Fruit fly (Drosophila melanogaster) whole organism, embryonic: Measurements from ENCODE around the gene CG16717.

ENCODE experiments used
- CG12391 ChIP-seq: fragments of 200-800 bp; sonication (Bioruptor generic); optimal IDR thresholded peaks from 3 replicates; lab custom pipeline; 2018; ENCODE audit warnings: missing biosample characterization, mild to moderate bottlenecking, missing genetic modification characterization, moderate library complexity
- CG14014 ChIP-seq: fragments of 200-800 bp; sonication (Bioruptor generic); IDR thresholded peaks from 2 replicates; pipeline ENCODE4 v1.3.6; 2022; ENCODE audit warnings: missing biosample characterization, missing genetic modification characterization
- CG14710 ChIP-seq: fragments of 200-800 bp; sonication (Bioruptor generic); optimal IDR thresholded peaks from 3 replicates; lab custom pipeline; 2019; ENCODE audit warnings: missing biosample characterization, mild to moderate bottlenecking, missing genetic modification characterization, moderate library complexity
- CG17186 ChIP-seq: fragments of 200-800 bp; sonication (Bioruptor generic); optimal IDR thresholded peaks from 3 replicates; lab custom pipeline; 2017; ENCODE audit warnings: missing biosample characterization, missing genetic modification reagents, missing genetic modification characterization
- CG17361 ChIP-seq: fragments of 200-800 bp; sonication (Bioruptor generic); IDR thresholded peaks from 3 replicates; pipeline ENCODE4 v1.3.6; 2022; ENCODE audit warnings: missing biosample characterization, missing genetic modification characterization
- CG18599 ChIP-seq: fragments of 200-800 bp; sonication (Bioruptor generic); optimal IDR thresholded peaks from 3 replicates; lab custom pipeline; 2017; ENCODE audit warnings: missing biosample characterization, missing genetic modification characterization, mild to moderate bottlenecking, moderate library complexity, missing genetic modification reagents
- CG31388 ChIP-seq: fragments of 200-800 bp; sonication (Bioruptor generic); optimal IDR thresholded peaks from 2 replicates; lab custom pipeline; 2016; ENCODE audit warnings: missing biosample characterization, missing genetic modification characterization
- CG32767 ChIP-seq: fragments of 200-800 bp; sonication (Bioruptor generic); IDR thresholded peaks from 2 replicates; pipeline ENCODE4 v1.3.6; 2022; ENCODE audit warnings: missing biosample characterization, missing genetic modification characterization
- CG4282 ChIP-seq: fragments of 200-800 bp; sonication (Bioruptor generic); optimal IDR thresholded peaks from 2 replicates; lab custom pipeline; 2016; ENCODE audit warnings: missing biosample characterization, missing genetic modification characterization
- CG4328 ChIP-seq: fragments of 200-800 bp; sonication (Bioruptor generic); optimal IDR thresholded peaks from 3 replicates; lab custom pipeline; 2017; ENCODE audit warnings: missing biosample characterization, missing genetic modification reagents, missing genetic modification characterization
- CG6175 ChIP-seq: fragments of 200-800 bp; sonication (Bioruptor generic); IDR thresholded peaks from 3 replicates; pipeline ENCODE4 v1.3.6; 2022; ENCODE audit warnings: missing biosample characterization, missing genetic modification characterization
- CG6765 ChIP-seq: fragments of 200-800 bp; sonication (Bioruptor generic); optimal IDR thresholded peaks from 3 replicates; lab custom pipeline; 2017; ENCODE audit warnings: missing biosample characterization, mild to moderate bottlenecking, missing genetic modification characterization
- CG6791 ChIP-seq: fragments of 200-800 bp; sonication (Bioruptor generic); IDR thresholded peaks from 3 replicates; pipeline ENCODE4 v1.3.6; 2022; ENCODE audit warnings: missing biosample characterization, missing genetic modification characterization; ENCODE audit not compliant: partially characterized antibody
- CG6813 ChIP-seq: fragments of 200-800 bp; sonication (Bioruptor generic); optimal IDR thresholded peaks from 2 replicates; lab custom pipeline; 2017; ENCODE audit warnings: missing biosample characterization, missing genetic modification characterization, mild to moderate bottlenecking, moderate library complexity, missing genetic modification reagents
- CG6854 ChIP-seq: fragments of 200-800 bp; sonication (Bioruptor generic); optimal IDR thresholded peaks from 3 replicates; lab custom pipeline; 2017; ENCODE audit warnings: missing biosample characterization, mild to moderate bottlenecking, missing genetic modification characterization
- CG8290 ChIP-seq, 3 experiments: fragments of 200-800 bp; sonication (Bioruptor generic); optimal IDR thresholded peaks; 2 replicates each; lab custom pipeline; 2016 to 2019; ENCODE audit warnings: missing biosample characterization in 3 of 3, missing genetic modification characterization in 3 of 3, mild to moderate bottlenecking in 2 of 3, moderate library complexity in 1 of 3
- CG8765 ChIP-seq: fragments of 200-800 bp; sonication (Bioruptor generic); IDR thresholded peaks from 2 replicates; pipeline ENCODE4 v1.3.6; 2022; ENCODE audit warnings: missing biosample characterization, missing genetic modification characterization
- Dip3 ChIP-seq: fragments of 200-800 bp; sonication (Bioruptor generic); optimal IDR thresholded peaks from 3 replicates; lab custom pipeline; 2016; ENCODE audit warnings: missing biosample characterization, missing genetic modification characterization
- Doc2 ChIP-seq: fragments of 200-800 bp; sonication (Bioruptor generic); IDR thresholded peaks from 2 replicates; pipeline ENCODE4 v1.3.6; 2022; ENCODE audit warnings: missing biosample characterization, missing genetic modification characterization
- Dp ChIP-seq: fragments of 200-800 bp; sonication (Bioruptor generic); optimal IDR thresholded peaks from 2 replicates; lab custom pipeline; 2018; ENCODE audit warnings: missing biosample characterization, mild to moderate bottlenecking, missing genetic modification characterization, moderate library complexity
- E2f1 ChIP-seq: fragments of 200-800 bp; sonication (Bioruptor generic); IDR thresholded peaks from 2 replicates; pipeline ENCODE4 v1.3.6; 2022; ENCODE audit warnings: missing biosample characterization, missing genetic modification characterization
- GATAe ChIP-seq: fragments of 200-800 bp; sonication (Bioruptor generic); conservative IDR thresholded peaks from 2 replicates; pipeline ENCODE4 v1.3.6; 2022; ENCODE audit warnings: missing biosample characterization, missing genetic modification characterization
- HLH3B ChIP-seq: fragments of 200-800 bp; sonication (Bioruptor generic); IDR thresholded peaks from 2 replicates; pipeline ENCODE4 v1.3.6; 2022; ENCODE audit warnings: missing biosample characterization, missing genetic modification characterization
- Hmr ChIP-seq: fragments of 200-800 bp; sonication (Bioruptor generic); optimal IDR thresholded peaks from 3 replicates; lab custom pipeline; 2017; ENCODE audit warnings: mild to moderate bottlenecking, missing biosample characterization, missing genetic modification reagents, missing genetic modification characterization
- Mad ChIP-seq: fragments of 200-800 bp; sonication (Bioruptor generic); optimal IDR thresholded peaks from 2 replicates; lab custom pipeline; 2016; ENCODE audit warnings: missing biosample characterization, missing genetic modification characterization
- Mes4 ChIP-seq: fragments of 200-800 bp; sonication (Bioruptor generic); optimal IDR thresholded peaks from 2 replicates; lab custom pipeline; 2016; ENCODE audit warnings: missing biosample characterization, missing genetic modification characterization
- NK7.1 ChIP-seq: fragments of 200-800 bp; sonication (Bioruptor generic); optimal IDR thresholded peaks from 3 replicates; lab custom pipeline; 2016; ENCODE audit warnings: missing biosample characterization, missing genetic modification characterization
- Ravus ChIP-seq: fragments of 200-800 bp; sonication (Bioruptor generic); IDR thresholded peaks from 2 replicates; pipeline ENCODE4 v1.3.6; 2022; ENCODE audit warnings: missing biosample characterization, missing genetic modification characterization
- Sin3A ChIP-seq: fragments of >200 bp; optimal IDR thresholded peaks from 2 replicates; lab custom pipeline; 2018
- Ssrp ChIP-seq: fragments of 200-800 bp; sonication (Bioruptor generic); optimal IDR thresholded peaks from 2 replicates; lab custom pipeline; 2018; ENCODE audit warnings: missing biosample characterization, mild to moderate bottlenecking, missing genetic modification characterization, moderate library complexity
- Stat92E ChIP-seq, 3 experiments: fragments of >200 bp in 2 of 3; fragments of 200-800 bp in 1 of 3; sonication (Bioruptor generic) in 1 of 3; optimal IDR thresholded peaks; 2 replicates each; lab custom pipeline; 2017 to 2019; ENCODE audit warnings: missing biosample characterization in 3 of 3, missing genetic modification characterization in 3 of 3, mild to moderate bottlenecking in 1 of 3, moderate library complexity in 1 of 3
- Usf ChIP-seq: fragments of 200-800 bp; sonication (Bioruptor generic); optimal IDR thresholded peaks from 2 replicates; lab custom pipeline; 2017; ENCODE audit warnings: missing genotype, missing biosample characterization, missing genetic modification characterization
- YL-1 ChIP-seq: fragments of 200-800 bp; sonication (Bioruptor generic); optimal IDR thresholded peaks from 3 replicates; lab custom pipeline; 2017; ENCODE audit warnings: missing biosample characterization, mild to moderate bottlenecking, missing genetic modification characterization
- ap ChIP-seq: fragments of 200-800 bp; sonication (Bioruptor generic); IDR thresholded peaks from 2 replicates; pipeline ENCODE4 v1.3.6; 2022; ENCODE audit warnings: missing biosample characterization, missing genetic modification characterization
- ase ChIP-seq: fragments of 200-800 bp; sonication (Bioruptor generic); IDR thresholded peaks from 3 replicates; pipeline ENCODE4 v1.3.6; 2022; ENCODE audit warnings: missing biosample characterization, missing genetic modification characterization
- cato ChIP-seq: fragments of 200-800 bp; sonication (Bioruptor generic); optimal IDR thresholded peaks from 2 replicates; lab custom pipeline; 2016; ENCODE audit warnings: missing biosample characterization, missing genetic modification characterization, borderline replicate concordance
- crc ChIP-seq: fragments of 200-800 bp; sonication (Bioruptor generic); optimal IDR thresholded peaks from 2 replicates; lab custom pipeline; 2016; ENCODE audit warnings: missing biosample characterization, missing genetic modification characterization
- croc ChIP-seq: fragments of 200-800 bp; sonication (Bioruptor generic); conservative IDR thresholded peaks from 3 replicates; pipeline ENCODE4 v1.3.6; 2022; ENCODE audit warnings: missing biosample characterization, missing genetic modification characterization
- dm ChIP-seq: fragments of 200-800 bp; sonication (Bioruptor generic); optimal IDR thresholded peaks from 3 replicates; lab custom pipeline; 2016; ENCODE audit warnings: missing biosample characterization, missing genetic modification characterization
- eve ChIP-seq, 2 experiments: fragments of >200 bp; optimal IDR thresholded peaks; 2 replicates each; lab custom pipeline; 2017; ENCODE audit warnings: missing biosample characterization in 2 of 2, missing genetic modification characterization in 2 of 2
- eyg ChIP-seq: fragments of 200-800 bp; sonication (Bioruptor generic); optimal IDR thresholded peaks from 3 replicates; lab custom pipeline; 2016; ENCODE audit warnings: missing biosample characterization, missing genetic modification characterization
- gce ChIP-seq: fragments of 200-800 bp; sonication (Bioruptor generic); IDR thresholded peaks from 3 replicates; pipeline ENCODE4 v1.3.6; 2022; ENCODE audit warnings: missing biosample characterization, missing genetic modification characterization
- ham ChIP-seq: fragments of 200-800 bp; sonication (Bioruptor generic); IDR thresholded peaks from 2 replicates; pipeline ENCODE4 v1.3.6; 2022; ENCODE audit warnings: missing biosample characterization, missing genetic modification characterization
- jing ChIP-seq: fragments of 200-800 bp; sonication (Bioruptor generic); optimal IDR thresholded peaks from 2 replicates; lab custom pipeline; 2018; ENCODE audit warnings: missing biosample characterization, mild to moderate bottlenecking, missing genetic modification characterization
- mam ChIP-seq: fragments of 200-800 bp; sonication (Bioruptor generic); optimal IDR thresholded peaks from 3 replicates; lab custom pipeline; 2016; ENCODE audit warnings: missing biosample characterization, missing genetic modification characterization
- nmo ChIP-seq: fragments of 200-800 bp; sonication (Bioruptor generic); optimal IDR thresholded peaks from 2 replicates; lab custom pipeline; 2018; ENCODE audit warnings: missing biosample characterization, mild to moderate bottlenecking, missing genetic modification characterization, moderate library complexity
- row ChIP-seq: fragments of 200-800 bp; sonication (Bioruptor generic); IDR thresholded peaks from 3 replicates; pipeline ENCODE4 v1.3.6; 2022; ENCODE audit warnings: missing biosample characterization, missing genetic modification characterization
- shn ChIP-seq: fragments of 200-800 bp; sonication (Bioruptor generic); optimal IDR thresholded peaks from 3 replicates; lab custom pipeline; 2016; ENCODE audit warnings: missing biosample characterization, missing genetic modification characterization
- slp2 ChIP-seq: fragments of 200-800 bp; sonication (Bioruptor generic); optimal IDR thresholded peaks from 2 replicates; lab custom pipeline; 2016; ENCODE audit warnings: missing biosample characterization, missing genetic modification characterization
- wdn ChIP-seq: fragments of 200-800 bp; sonication (Bioruptor generic); IDR thresholded peaks from 2 replicates; pipeline ENCODE4 v1.3.6; 2022; ENCODE audit warnings: missing biosample characterization, missing genetic modification characterization

CG16717 gene

dm6 chr3L:9690798-9691475 is 11.9 kb downstream of the CG16717 start (continued):
- peak; percentile 29 for TF ChIP-seq Dip3
- peak; percentile 30 for TF ChIP-seq nmo (GFP tag; lab: Kevin White, UChicago)
- no peak for TF ChIP-seq Mes4 (GFP tag; lab: Kevin White, UChicago)
- TF ChIP-seq mam (GFP tag; lab: Kevin White, UChicago): peak; percentile 33
- no peak for TF ChIP-seq CG14710 (tag; lab: Kevin White, UChicago)
- no peak for TF ChIP-seq Sin3A (lab: Kevin White, UChicago)
- peak; percentile 8 for TF ChIP-seq crc (GFP tag; lab: Kevin White, UChicago)
- no peak for TF ChIP-seq CG6854 (GFP tag; lab: Kevin White, UChicago)
- TF ChIP-seq CG8290 (GFP tag; optimal IDR thresholded peaks at IDR 0.05; lab: Kevin White, UChicago): no peak
- no peak for TF ChIP-seq CG8290 (tag; optimal IDR thresholded peaks at IDR 0.05; lab: Kevin White, UChicago)
- TF ChIP-seq CG6813: no peak
- TF ChIP-seq CG17361 (GFP tag; lab: Robert Waterston, UW): no peak
- no peak for TF ChIP-seq dm (GFP tag; lab: Kevin White, UChicago)
- TF ChIP-seq wdn (GFP tag; lab: Robert Waterston, UW): no peak
- no peak for TF ChIP-seq Doc2 (GFP tag; lab: Robert Waterston, UW)
- TF ChIP-seq HLH3B (GFP tag; lab: Robert Waterston, UW): no peak

- TF ChIP-seq Dp (GFP tag; lab: Kevin White, UChicago): no peak
- TF ChIP-seq E2f1 (GFP tag; lab: Robert Waterston, UW): no peak
- peak; percentile 7 for TF ChIP-seq YL-1 (GFP tag; lab: Kevin White, UChicago)
- no peak for TF ChIP-seq gce (GFP tag; lab: Robert Waterston, UW)
- TF ChIP-seq shn (GFP tag; lab: Kevin White, UChicago): no peak
- TF ChIP-seq Ssrp (tag; lab: Kevin White, UChicago): no peak
- no peak for TF ChIP-seq ap
- TF ChIP-seq CG12391 (tag; lab: Kevin White, UChicago): no peak
- peak; percentile 90 for TF ChIP-seq GATAe (GFP tag; lab: Robert Waterston, UW)
- no peak for TF ChIP-seq eyg (GFP tag; lab: Kevin White, UChicago)
- TF ChIP-seq CG6765 (GFP tag; lab: Kevin White, UChicago): no peak
- no peak for TF ChIP-seq Mad
- no peak for TF ChIP-seq CG8765
- TF ChIP-seq eve (GFP tag; optimal IDR thresholded peaks at IDR 0.05; lab: Kevin White, UChicago): no peak
- 0 out of 3 replicates have a peak, but pooled peaks have one; percentile 40 for TF ChIP-seq CG6791 (GFP tag; lab: Robert Waterston, UW)
- TF ChIP-seq Ravus: no peak
- TF ChIP-seq ham (GFP tag; lab: Robert Waterston, UW): no peak
- TF ChIP-seq CG32767 (GFP tag; lab: Robert Waterston, UW): no peak
- TF ChIP-seq NK7.1: no peak
- TF ChIP-seq Stat92E (GFP tag; optimal IDR thresholded peaks at IDR 0.05; lab: Kevin White, UChicago): no peak
- no peak for TF ChIP-seq ase (GFP tag; lab: Robert Waterston, UW)
- TF ChIP-seq CG6175 (GFP tag; lab: Robert Waterston, UW): no peak
- TF ChIP-seq jing (GFP tag; lab: Kevin White, UChicago): no peak
- TF ChIP-seq Usf (GFP tag; lab: Kevin White, UChicago): no peak
- TF ChIP-seq cato: no peak
- peak; percentile 5; the same call in 1 of the 3 replicates for TF ChIP-seq row (GFP tag; lab: Robert Waterston, UW)
- TF ChIP-seq CG17186 (GFP tag; lab: Kevin White, UChicago): no peak
- TF ChIP-seq CG31388 (GFP tag; lab: Kevin White, UChicago): no peak
- TF ChIP-seq slp2: no peak
- TF ChIP-seq CG4282 (GFP tag; lab: Kevin White, UChicago): no peak
- no peak for TF ChIP-seq CG4328 (GFP tag; lab: Kevin White, UChicago)
- TF ChIP-seq CG18599: peak; percentile 27
- TF ChIP-seq Hmr (GFP tag; lab: Kevin White, UChicago): no peak
- no peak for TF ChIP-seq CG14014 (GFP tag; lab: Robert Waterston, UW)
- 0 out of 2 replicates have a peak, but pooled peaks have one; percentile 17 for TF ChIP-seq HLH3B (GFP tag; lab: Robert Waterston, UW)
- no peak for TF ChIP-seq croc (GFP tag; lab: Robert Waterston, UW)
These were observed 12.4 kb downstream of the CG16717 start for dm6 chr3L:9691476-9691826.
